Worm (Caenorhabditis elegans) whole organism, L4 larva: Measurements from ENCODE around the gene F08F1.3.

Experiments
- ceh-82 ChIP-seq: sonication (generic microtip); optimal IDR thresholded peaks from 2 replicates; lab custom pipeline; 2017; ENCODE audit warnings: missing biosample characterization, missing genetic modification characterization
- fkh-10 ChIP-seq: fragments of 150-350 bp; optimal IDR thresholded peaks from 2 replicates; lab custom pipeline; 2014; ENCODE audit warnings: missing biosample characterization, missing genetic modification reagents, missing genetic modification characterization
- nhr-25 ChIP-seq: sonication (generic microtip); optimal IDR thresholded peaks from 2 replicates; lab custom pipeline; 2017; ENCODE audit warnings: missing genetic modification characterization, mild to moderate bottlenecking, missing compliant biosample characterization, antibody characterized with exemption, moderate library complexity, borderline replicate concordance; ENCODE audit not compliant: insufficient read depth
- php-3 ChIP-seq: fragments of 200-800 bp; sonication (Bioruptor generic); IDR thresholded peaks from 2 replicates; pipeline ENCODE4 v1.3.6; 2022; ENCODE audit warnings: missing genetic modification reagents, missing genetic modification characterization, missing compliant biosample characterization

- TF ChIP-seq php-3 (GFP tag; lab: Robert Waterston, UW) (no peak), ceh-82 (no peak), nhr-25 (tag; lab: Kevin White, UChicago) (no peak), fkh-10 (GFP tag; lab: Kevin White, UChicago) (no peak)
These were observed 47.2 kb downstream of the F08F1.3 start, which contains the start of gene nhr-14 for ce11 chrX:8475759-8476228.
